Fruit fly (Drosophila melanogaster): ENCODE data around the gene Dscam4.

Dscam4 gene

dm6 chr3L:8299224-8300130, 61.0 kb downstream of the Dscam4 start, which contains the start of the genes Arl5 and CG13671 (continued):
- TF ChIP-seq bsh (GFP tag; optimal IDR thresholded peaks at IDR 0.05) (peak in 1 of 2 experiments; percentile 83), CG8388 (GFP tag; optimal IDR thresholded peaks at IDR 0.05) (peak; percentile 75), CG13424 (tag; optimal IDR thresholded peaks at IDR 0.05) (peak; percentile 47), CG8924 (tag; optimal IDR thresholded peaks at IDR 0.05) (peak; percentile 66), CG7556 (GFP tag; optimal IDR thresholded peaks at IDR 0.05) (peak; percentile 75), CG4730 (GFP tag; IDR thresholded peaks at IDR 0.05) (peak; percentile 72), Lpt (GFP tag; optimal IDR thresholded peaks at IDR 0.05) (no peak), ind (GFP tag; optimal IDR thresholded peaks at IDR 0.05) (peak; percentile 88), lov (optimal IDR thresholded peaks at IDR 0.05) (no peak), lov (GFP tag; IDR thresholded peaks at IDR 0.05) (no peak), gce (GFP tag; IDR thresholded peaks at IDR 0.05) (0 out of 3 replicates have a peak, but pooled peaks have one; percentile 25), CG5953 (GFP tag; IDR thresholded peaks at IDR 0.05) (no peak), cas (GFP tag; IDR thresholded peaks at IDR 0.05) (0 out of 2 replicates have a peak, but pooled peaks have one; percentile 55), ERR (GFP tag; optimal IDR thresholded peaks at IDR 0.05) (peak; percentile 13), gfzf (GFP tag; optimal IDR thresholded peaks at IDR 0.05) (peak; percentile 44), HLH54F (GFP tag; optimal IDR thresholded peaks at IDR 0.05) (peak; percentile 56), pum (GFP tag; optimal IDR thresholded peaks at IDR 0.05) (peak; percentile 54), CG17385 (GFP tag; optimal IDR thresholded peaks at IDR 0.05) (peak; percentile 65), HLH4C (GFP tag; IDR thresholded peaks at IDR 0.05; ENCODE audit: partially characterized antibody) (peak; percentile 70), Adf1 (GFP tag; IDR thresholded peaks at IDR 0.05) (peak; percentile 21), CG12236 (GFP tag; optimal IDR thresholded peaks at IDR 0.05) (peak; percentile 5), rib (GFP tag; IDR thresholded peaks at IDR 0.05) (peak; percentile 34; the same call in 1 of the 2 replicates), CG9876 (GFP tag; optimal IDR thresholded peaks at IDR 0.05) (peak; percentile 1), schlank (tag; optimal IDR thresholded peaks at IDR 0.05) (no peak), Hsf (GFP tag; optimal IDR thresholded peaks at IDR 0.05) (peak; percentile 69), shn (GFP tag; optimal IDR thresholded peaks at IDR 0.05) (peak; percentile 50), kni (GFP tag; optimal IDR thresholded peaks at IDR 0.05) (peak; percentile 60), knrl (GFP tag; IDR thresholded peaks at IDR 0.05; ENCODE audit: partially characterized antibody) (peak; percentile 80), CG7372 (GFP tag; IDR thresholded peaks at IDR 0.05) (peak; percentile 33; the same call in 1 of the 2 replicates), eyg (GFP tag; optimal IDR thresholded peaks at IDR 0.05) (peak; percentile 7), CG11247 (GFP tag; IDR thresholded peaks at IDR 0.05) (peak; percentile 88), Myb (GFP tag; optimal IDR thresholded peaks at IDR 0.05) (peak; percentile 62), jigr1 (GFP tag; IDR thresholded peaks at IDR 0.05) (no peak), Sry-β (GFP tag; optimal IDR thresholded peaks at IDR 0.05) (peak; percentile 8), gsb (GFP tag; IDR thresholded peaks at IDR 0.05) (no peak), Dll (GFP tag; IDR thresholded peaks at IDR 0.05; ENCODE audit: partially characterized antibody) (peak; percentile 86), CG12155 (GFP tag; optimal IDR thresholded peaks at IDR 0.05) (peak; percentile 88), Dek (tag; optimal IDR thresholded peaks at IDR 0.05) (peak; percentile 66), tup (GFP tag; optimal IDR thresholded peaks at IDR 0.05) (peak; percentile 68), tio (GFP tag; optimal IDR thresholded peaks at IDR 0.05) (no peak), Bdp1 (GFP tag; optimal IDR thresholded peaks at IDR 0.05) (peak; percentile 61), CG1603 (tag; optimal IDR thresholded peaks at IDR 0.05) (peak; percentile 25), CG10147 (GFP tag; optimal IDR thresholded peaks at IDR 0.05) (peak; percentile 63), CG32767 (GFP tag; IDR thresholded peaks at IDR 0.05) (peak; percentile 40; the same call in 1 of the 2 replicates), CG18262 (tag; optimal IDR thresholded peaks at IDR 0.05) (peak; percentile 76), Aef1 (GFP tag; IDR thresholded peaks at IDR 0.05) (peak; percentile 66), CG2889 (GFP tag; IDR thresholded peaks at IDR 0.05) (peak; percentile 68; the same call in 1 of the 3 replicates), Scr (GFP tag; IDR thresholded peaks at IDR 0.05; ENCODE audit: partially characterized antibody) (peak; percentile 82), gcm2 (GFP tag; optimal IDR thresholded peaks at IDR 0.05) (peak; percentile 47)
